Worm (Caenorhabditis elegans): ENCODE measurements around the gene dct-11.

The dct-11 gene

DNA sequence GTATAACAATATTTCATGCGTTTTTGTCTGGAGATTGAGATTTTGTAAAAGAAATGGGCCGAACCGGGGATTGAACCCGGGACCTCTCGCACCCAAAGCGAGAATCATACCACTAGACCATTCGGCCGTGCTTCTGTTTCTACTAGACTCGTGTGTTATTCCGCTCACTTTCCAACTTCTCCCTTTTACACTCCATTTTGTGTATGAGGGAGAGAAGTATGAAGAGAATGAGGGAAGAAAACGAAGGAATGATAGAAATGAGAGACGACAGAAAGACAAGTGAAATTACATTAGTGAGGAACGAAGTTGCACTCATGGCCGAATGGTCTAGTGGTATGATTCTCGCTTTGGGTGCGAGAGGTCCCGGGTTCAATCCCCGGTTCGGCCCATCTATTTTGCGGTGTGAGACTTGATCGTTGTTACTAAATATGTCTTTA lies 38.4 kb downstream of the dct-11 start (continued):
- peak; percentile 48 for TF ChIP-seq nhr-77 (tag; optimal IDR thresholded peaks at IDR 0.05)
- peak; percentile 37 for TF ChIP-seq attf-4 (tag; optimal IDR thresholded peaks at IDR 0.05)
- TF ChIP-seq nhr-25 (tag; optimal IDR thresholded peaks at IDR 0.05; ENCODE audit: borderline replicate concordance, insufficient read depth): peak; percentile 89
- peak; percentile 39; the same call in 1 of the 2 replicates for TF ChIP-seq F26F4.8 (GFP tag; conservative IDR thresholded peaks at IDR 0.05)
- no peak for TF ChIP-seq nhr-76 (tag; optimal IDR thresholded peaks at IDR 0.05)

DNA sequence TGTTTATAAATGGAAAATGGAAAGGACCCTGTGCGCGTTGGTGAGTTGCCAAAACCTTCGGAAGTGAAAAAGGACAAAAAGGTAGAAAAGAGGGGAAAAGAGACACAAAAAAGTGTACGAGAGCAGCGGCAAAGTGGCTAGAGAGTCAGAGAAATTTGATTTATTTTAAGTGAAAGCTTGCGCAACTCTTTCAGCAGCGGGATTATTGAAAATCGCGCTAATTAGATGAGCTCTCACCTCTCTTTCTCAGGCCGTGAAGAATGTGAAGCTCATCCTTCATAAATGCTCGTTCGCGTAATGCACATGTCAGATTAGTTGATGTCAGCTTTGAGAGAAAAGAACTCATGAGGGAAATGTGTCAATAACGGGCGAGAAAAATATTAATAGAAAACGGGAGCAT lies 40.3 kb downstream of the dct-11 start:
- TF ChIP-seq unc-62 (GFP tag; optimal IDR thresholded peaks at IDR 0.05 in 1 of 2) (peak in 1 of 2 experiments; percentile 39), unc-62 (tag; optimal IDR thresholded peaks at IDR 0.05) (no peak), fkh-10 (GFP tag; optimal IDR thresholded peaks at IDR 0.05) (peak; percentile 93), lsy-2 (tag; optimal IDR thresholded peaks at IDR 0.05) (peak in 1 of 2 experiments; percentile 9), ctbp-1 (GFP tag; IDR thresholded peaks at IDR 0.05) (peak; percentile 75), pqm-1 (tag; optimal IDR thresholded peaks at IDR 0.05) (no peak), ces-1 (GFP tag; optimal IDR thresholded peaks at IDR 0.05) (peak; percentile 72), nhr-42 (GFP tag; IDR thresholded peaks at IDR 0.05) (no peak), sdz-12 (GFP tag; optimal IDR thresholded peaks at IDR 0.05) (no peak)

DNA sequence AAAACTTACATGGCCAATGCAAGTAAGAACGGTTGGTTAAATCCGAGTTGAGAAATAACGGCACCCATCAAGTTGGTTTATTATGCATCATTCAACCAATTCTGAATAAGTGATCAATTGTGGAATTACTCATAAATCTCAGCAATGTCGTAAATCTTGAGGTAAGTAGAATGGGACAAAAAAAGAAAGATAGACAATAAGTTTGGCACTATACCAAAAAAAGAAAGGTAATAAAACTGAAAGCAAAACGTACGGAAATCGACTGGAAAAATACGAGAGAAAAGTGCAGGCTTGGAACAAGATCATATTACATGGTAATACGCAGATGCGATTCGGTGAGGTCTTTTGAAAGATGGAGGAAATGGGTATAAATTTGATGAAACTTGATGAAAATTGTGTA lies 40.9 kb downstream of the dct-11 start, which contains the start of gene F46G11.4:
Gene F46G11.4 (minus strand): TSS at position 101 of the 400 bp plus-strand sequence.
- TF ChIP-seq ceh-44 (GFP tag; IDR thresholded peaks at IDR 0.05) (no peak), F26F4.8 (GFP tag; conservative IDR thresholded peaks at IDR 0.05) (no peak), F37D6.2 (tag; optimal IDR thresholded peaks at IDR 0.05) (no peak), unc-62 (GFP tag; optimal IDR thresholded peaks at IDR 0.05 in 1 of 2) (peak in 1 of 2 experiments; percentile 85), unc-62 (tag; optimal IDR thresholded peaks at IDR 0.05) (no peak)

DNA sequence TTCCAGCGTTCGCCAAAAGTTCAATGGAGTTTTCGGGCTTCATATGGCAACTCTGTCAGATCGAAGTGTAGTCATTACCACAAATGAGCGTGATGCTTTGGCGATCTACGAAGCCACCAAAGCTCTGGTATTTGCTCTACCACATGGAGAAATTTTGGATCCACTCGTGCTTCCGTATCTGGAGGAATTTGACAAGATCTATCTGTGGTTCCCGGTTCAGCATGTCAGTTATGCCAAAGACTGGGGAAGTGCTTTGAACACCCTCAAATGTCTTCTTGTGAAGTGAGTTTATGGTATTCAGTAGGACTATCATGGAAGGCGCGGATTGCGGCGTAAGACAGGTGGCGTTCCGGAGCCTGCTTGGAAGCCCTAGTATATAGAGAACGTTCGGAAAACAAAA lies 45.1 kb downstream of the dct-11 start:
- TF ChIP-seq lin-1 (GFP tag; IDR thresholded peaks at IDR 0.05): no peak
- peak; percentile 96 for TF ChIP-seq aha-1 (tag)
- TF ChIP-seq dmd-8 (GFP tag; IDR thresholded peaks at IDR 0.05): no peak
- no peak for TF ChIP-seq Y75B8A.6 (GFP tag; IDR thresholded peaks at IDR 0.05)

DNA sequence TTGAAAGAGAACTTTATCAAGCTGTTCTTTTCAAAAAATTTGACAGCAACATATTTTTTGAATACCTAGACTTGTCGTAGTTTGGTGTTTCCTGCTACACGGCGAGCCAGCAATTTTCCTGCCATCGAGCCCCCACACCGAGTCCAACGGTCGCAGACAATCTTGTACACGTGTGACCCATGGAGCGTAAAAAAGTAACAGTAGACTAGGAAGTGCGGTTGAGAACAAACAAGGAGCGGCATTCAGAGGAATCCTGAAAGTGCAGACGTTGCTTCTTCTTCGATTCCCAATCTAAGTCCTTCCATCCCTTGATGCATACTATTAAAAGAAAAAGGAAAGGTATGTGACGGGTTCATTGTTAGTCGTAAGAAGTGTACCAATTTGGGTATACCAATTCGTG lies 48.7 kb downstream of the dct-11 start, which contains the start of gene twnk-1:
Gene twnk-1 (plus strand): TSS at position 301 of the 400 bp plus-strand sequence.
- TF ChIP-seq snpc-1.2 (GFP tag; IDR thresholded peaks at IDR 0.05) (no peak), egl-43 (GFP tag; IDR thresholded peaks at IDR 0.05) (0 out of 2 replicates have a peak, but pooled peaks have one; percentile 36), T26A8.4 (GFP tag; IDR thresholded peaks at IDR 0.05) (peak; percentile 21; the same call in 1 of the 2 replicates)

Measured in whole organism, L4 larva.